Fruit fly (Drosophila melanogaster) whole organism, wandering third instar larva: Measurements from ENCODE around the gene RpS21.

Experiments
- Abd-B ChIP-seq: fragments of >200 bp; optimal IDR thresholded peaks from 2 replicates; lab custom pipeline; 2017; ENCODE audit warnings: missing biosample characterization, missing genetic modification characterization
- CG32264 ChIP-seq: fragments of 200-800 bp; sonication (Bioruptor generic); optimal IDR thresholded peaks from 2 replicates; lab custom pipeline; 2016; ENCODE audit warnings: missing biosample characterization, missing genetic modification characterization
- CG9705 ChIP-seq: fragments of 200-800 bp; sonication (Bioruptor generic); optimal IDR thresholded peaks from 2 replicates; lab custom pipeline; 2018; ENCODE audit warnings: missing biosample characterization, mild to moderate bottlenecking, missing genetic modification characterization
- CrebA ChIP-seq: fragments of 200-800 bp; sonication (Bioruptor generic); optimal IDR thresholded peaks from 2 replicates; lab custom pipeline; 2016; ENCODE audit warnings: missing biosample characterization, mild to moderate bottlenecking, missing genetic modification characterization, borderline replicate concordance
- Dfd ChIP-seq: fragments of >200 bp; optimal IDR thresholded peaks from 2 replicates; lab custom pipeline; 2017; ENCODE audit warnings: missing biosample characterization, missing genetic modification characterization
- Dif ChIP-seq: fragments of 200-275, 200-300 bp; sonication (Bioruptor generic); optimal IDR thresholded peaks from 2 replicates; lab custom pipeline; 2018; ENCODE audit warnings: missing biosample characterization, missing genetic modification characterization; ENCODE audit not compliant: partially characterized antibody
- GATAd ChIP-seq: sonication (Bioruptor generic); optimal IDR thresholded peaks from 2 replicates; lab custom pipeline; 2016; ENCODE audit warnings: missing biosample characterization, missing genetic modification characterization
- HLH106 ChIP-seq: fragments of 200-800 bp; optimal IDR thresholded peaks from 3 replicates; lab custom pipeline; 2019; ENCODE audit warnings: missing biosample characterization, mild to moderate bottlenecking, missing genetic modification characterization, moderate library complexity
- Hnf4 ChIP-seq: fragments of 200-800 bp; sonication (Bioruptor generic); optimal IDR thresholded peaks from 2 replicates; lab custom pipeline; 2016; ENCODE audit warnings: missing biosample characterization, mild to moderate bottlenecking, missing genetic modification characterization
- Hr83 ChIP-seq: fragments of 200-300 bp; sonication (Bioruptor generic); optimal IDR thresholded peaks from 2 replicates; lab custom pipeline; 2016; ENCODE audit warnings: missing biosample characterization, mild to moderate bottlenecking, missing genetic modification characterization, moderate library complexity; ENCODE audit not compliant: poor library complexity, severe bottlenecking
- Jra ChIP-seq: sonication (Bioruptor generic); optimal IDR thresholded peaks from 2 replicates; lab custom pipeline; 2016; ENCODE audit warnings: missing biosample characterization, missing genetic modification characterization
- Mio ChIP-seq: sonication (Bioruptor generic); optimal IDR thresholded peaks from 2 replicates; lab custom pipeline; 2016; ENCODE audit warnings: missing biosample characterization, missing genetic modification characterization
- Myc ChIP-seq: fragments of >200 bp; optimal IDR thresholded peaks from 2 replicates; lab custom pipeline; 2017
- N ChIP-seq: fragments of >200 bp; optimal IDR thresholded peaks from 2 replicates; lab custom pipeline; 2018; ENCODE audit warnings: missing biosample characterization, missing external identifiers, missing genetic modification characterization
- OdsH ChIP-seq: fragments of 200-800 bp; sonication (Bioruptor generic); optimal IDR thresholded peaks from 2 replicates; lab custom pipeline; 2016; ENCODE audit warnings: missing biosample characterization, mild to moderate bottlenecking, missing genetic modification characterization
- Rel ChIP-seq, 2 experiments: fragments of 200-800 bp; sonication (Bioruptor generic) in 1 of 2; optimal IDR thresholded peaks; 2 replicates in 1 of 2; 3 replicates in 1 of 2; lab custom pipeline; 2016 to 2019; ENCODE audit warnings: mild to moderate bottlenecking in 2 of 2, missing biosample characterization in 2 of 2, missing genetic modification characterization in 2 of 2, moderate library complexity in 1 of 2
- Sp1 ChIP-seq: fragments of 200-800 bp; sonication (Bioruptor generic); optimal IDR thresholded peaks from 3 replicates; lab custom pipeline; 2019; ENCODE audit warnings: missing biosample characterization, mild to moderate bottlenecking, missing genetic modification characterization, moderate library complexity
- Vsx2 ChIP-seq: fragments of 200-300, 225-300 bp; sonication (Bioruptor generic); optimal IDR thresholded peaks from 2 replicates; lab custom pipeline; 2018; ENCODE audit warnings: missing biosample characterization, missing genetic modification characterization; ENCODE audit not compliant: partially characterized antibody
- br ChIP-seq: fragments of 200-800 bp; sonication (Bioruptor generic); optimal IDR thresholded peaks from 2 replicates; lab custom pipeline; 2016; ENCODE audit warnings: missing biosample characterization, missing genetic modification characterization
- dl ChIP-seq, 2 experiments: fragments of 175-275, 200-275 bp in 1 of 2; fragments of 200-275 bp in 1 of 2; sonication (Bioruptor generic); optimal IDR thresholded peaks; lab custom pipeline; 2018; ENCODE audit warnings: mild to moderate bottlenecking in 2 of 2, missing biosample characterization in 2 of 2, missing genetic modification characterization in 2 of 2, moderate library complexity in 2 of 2; ENCODE audit not compliant: partially characterized antibody in 2 of 2, insufficient read depth in 1 of 2
- dmrt93B ChIP-seq: fragments of 200-800 bp; sonication (Bioruptor generic); optimal IDR thresholded peaks from 2 replicates; lab custom pipeline; 2018; ENCODE audit warnings: missing biosample characterization, mild to moderate bottlenecking, missing genetic modification characterization
- dsf ChIP-seq: sonication (Bioruptor generic); optimal IDR thresholded peaks from 2 replicates; lab custom pipeline; 2016; ENCODE audit warnings: missing biosample characterization, missing genetic modification characterization, borderline replicate concordance
- ey ChIP-seq: fragments of 200-800 bp; sonication (Bioruptor generic); optimal IDR thresholded peaks from 2 replicates; lab custom pipeline; 2016; ENCODE audit warnings: missing biosample characterization, missing genetic modification characterization
- foxo ChIP-seq, 2 experiments: fragments of 200-800 bp; sonication (Bioruptor generic); optimal IDR thresholded peaks; 2 replicates in 1 of 2; 3 replicates in 1 of 2; lab custom pipeline; 2016 to 2017; ENCODE audit warnings: missing biosample characterization in 2 of 2, missing genetic modification characterization in 2 of 2
- fru ChIP-seq: fragments of 200-800 bp; sonication (Bioruptor generic); optimal IDR thresholded peaks from 3 replicates; lab custom pipeline; 2016; ENCODE audit warnings: missing biosample characterization, mild to moderate bottlenecking, missing genetic modification characterization
- h ChIP-seq: fragments of 200-800 bp; sonication (Bioruptor generic); optimal IDR thresholded peaks from 3 replicates; lab custom pipeline; 2016; ENCODE audit warnings: missing biosample characterization, mild to moderate bottlenecking, missing genetic modification characterization
- jim ChIP-seq: fragments of 175-275, 200-325 bp; sonication (Bioruptor generic); optimal IDR thresholded peaks from 2 replicates; lab custom pipeline; 2016; ENCODE audit warnings: missing biosample characterization, mild to moderate bottlenecking, missing genetic modification characterization
- lola ChIP-seq: fragments of >200 bp; optimal IDR thresholded peaks from 2 replicates; lab custom pipeline; 2017; ENCODE audit warnings: missing biosample characterization, missing genetic modification characterization
- pan ChIP-seq: fragments of >200 bp; optimal IDR thresholded peaks from 2 replicates; lab custom pipeline; 2017
- psq ChIP-seq: fragments of 200-800 bp; sonication (Bioruptor generic); optimal IDR thresholded peaks from 3 replicates; lab custom pipeline; 2017; ENCODE audit warnings: missing biosample characterization, mild to moderate bottlenecking, missing genetic modification characterization, moderate library complexity
- rgr ChIP-seq: fragments of 200-800 bp; sonication (Bioruptor generic); optimal IDR thresholded peaks from 3 replicates; lab custom pipeline; 2016; ENCODE audit warnings: missing biosample characterization, mild to moderate bottlenecking, missing genetic modification characterization
- sage ChIP-seq: fragments of 200-800 bp; sonication (Bioruptor generic); optimal IDR thresholded peaks from 2 replicates; lab custom pipeline; 2016; ENCODE audit warnings: missing biosample characterization, mild to moderate bottlenecking, missing genetic modification characterization
- sv ChIP-seq: fragments of 200-800 bp; sonication (Bioruptor generic); optimal IDR thresholded peaks from 3 replicates; lab custom pipeline; 2016; ENCODE audit warnings: missing biosample characterization, missing genetic modification characterization
- tai ChIP-seq: sonication (Bioruptor generic); optimal IDR thresholded peaks from 2 replicates; lab custom pipeline; 2016; ENCODE audit warnings: missing biosample characterization, missing genetic modification characterization
- usp ChIP-seq: fragments of >200 bp; optimal IDR thresholded peaks from 2 replicates; lab custom pipeline; 2017; ENCODE audit warnings: missing biosample characterization, missing genetic modification characterization
- woc ChIP-seq: sonication (Bioruptor generic); optimal IDR thresholded peaks from 2 replicates; lab custom pipeline; 2016; ENCODE audit warnings: missing biosample characterization, mild to moderate bottlenecking, missing genetic modification characterization

The RpS21 gene

dm6 chr2L:2882968-2883702 is 27.3 kb downstream of the RpS21 start:
- TF ChIP-seq Hnf4 (GFP tag; lab: Kevin White, UChicago) (peak; percentile 52), h (GFP tag; lab: Kevin White, UChicago) (peak; percentile 80), tai (GFP tag; lab: Kevin White, UChicago) (no peak), jim (peak; percentile 66), fru (GFP tag; lab: Kevin White, UChicago) (peak; percentile 70), Dif (GFP tag; lab: Kevin White, UChicago) (no peak), br (peak; percentile 83), ey (peak; percentile 54), CG32264 (GFP tag; lab: Kevin White, UChicago) (no peak), OdsH (GFP tag; lab: Kevin White, UChicago) (peak; percentile 65), Vsx2 (GFP tag; lab: Kevin White, UChicago) (no peak), sage (GFP tag; lab: Kevin White, UChicago) (no peak), Abd-B (GFP tag; lab: Kevin White, UChicago) (no peak), dsf (GFP tag; lab: Kevin White, UChicago) (no peak), foxo (GFP tag; optimal IDR thresholded peaks at IDR 0.05; lab: Kevin White, UChicago) (peak in 1 of 2 experiments; percentile 79), CG9705 (no peak), N (no peak), pan (no peak), woc (GFP tag; lab: Kevin White, UChicago) (no peak), Jra (GFP tag; lab: Kevin White, UChicago) (peak; percentile 44), dl (GFP tag; optimal IDR thresholded peaks at IDR 0.05; lab: Kevin White, UChicago; ENCODE audit: insufficient read depth in 1 of 2, partially characterized antibody in 2 of 2) (no peak), CrebA (GFP tag; lab: Kevin White, UChicago) (no peak), GATAd (no peak), HLH106 (tag; lab: Kevin White, UChicago) (peak; percentile 37), Rel (GFP tag; optimal IDR thresholded peaks at IDR 0.05; lab: Kevin White, UChicago) (no peak), Rel (tag; optimal IDR thresholded peaks at IDR 0.05; lab: Kevin White, UChicago) (no peak), rgr (GFP tag; lab: Kevin White, UChicago) (peak; percentile 64), Hr83 (GFP tag; lab: Kevin White, UChicago) (peak; percentile 87), lola (GFP tag; lab: Kevin White, UChicago) (no peak), sv (GFP tag; lab: Kevin White, UChicago) (no peak), usp (GFP tag; lab: Kevin White, UChicago) (no peak), Dfd (GFP tag; lab: Kevin White, UChicago) (no peak), Mio (GFP tag; lab: Kevin White, UChicago) (no peak), dmrt93B (GFP tag; lab: Kevin White, UChicago) (no peak), Myc (lab: Kevin White, UChicago) (no peak), Sp1 (peak; percentile 57), psq (GFP tag; lab: Kevin White, UChicago) (peak; percentile 47)
- TF ChIP-seq, all 38 proteins: peak for 14

DNA sequence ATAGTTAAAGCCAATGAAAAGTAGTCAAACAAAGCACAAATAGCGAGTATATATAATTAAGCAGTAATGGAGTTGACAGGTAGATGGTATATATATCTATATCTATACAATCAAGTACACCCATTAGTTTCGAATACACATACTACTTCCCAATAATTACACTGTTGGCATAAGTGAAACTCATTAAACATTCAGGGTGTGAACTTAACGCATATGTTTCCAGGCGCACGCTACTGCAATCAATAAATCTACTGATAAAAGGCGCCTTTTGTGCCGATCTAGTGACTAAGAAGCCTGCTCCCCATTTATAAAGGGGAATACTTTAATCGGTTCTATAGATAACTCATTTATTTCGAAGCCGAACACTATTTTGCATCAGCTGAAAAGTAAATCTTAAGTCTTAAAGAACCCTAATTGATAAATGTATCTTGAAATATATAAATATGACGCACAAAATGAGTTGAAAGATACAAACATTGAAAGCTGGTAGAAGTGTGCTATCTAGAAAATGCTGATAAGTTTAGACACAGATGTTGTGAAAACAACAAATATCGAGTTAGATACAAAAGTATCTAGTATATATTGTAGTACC is 27.9 kb downstream of the RpS21 start:
- TF ChIP-seq Dif (GFP tag; lab: Kevin White, UChicago) (no peak), Rel (GFP tag; optimal IDR thresholded peaks at IDR 0.05; lab: Kevin White, UChicago) (no peak), Rel (tag; optimal IDR thresholded peaks at IDR 0.05; lab: Kevin White, UChicago) (peak; percentile 23)
